Worm (Caenorhabditis elegans) whole organism, L2 larva: ENCODE results near the gene egl-1.
A peak's percentile ranks its signal among the peaks of the same experiment; 100 is the strongest.

ENCODE experiments used
- C34F6.9 ChIP-seq: fragments of 150-350 bp; optimal IDR thresholded peaks from 2 replicates; lab custom pipeline; 2014; ENCODE audit warnings: missing biosample characterization, missing genetic modification characterization
- F13H6.1 ChIP-seq: sonication (generic microtip); optimal IDR thresholded peaks from 2 replicates; lab custom pipeline; 2016; ENCODE audit warnings: missing genetic modification characterization, missing compliant biosample characterization
- ZK546.5 ChIP-seq: sonication (generic microtip); optimal IDR thresholded peaks from 2 replicates; lab custom pipeline; 2017; ENCODE audit warnings: missing biosample characterization, missing genetic modification characterization
- ama-1 ChIP-seq: fragments of 150-350 bp; optimal IDR thresholded peaks from 2 replicates; lab custom pipeline; 2018; ENCODE audit warnings: inconsistent platforms
- blmp-1 ChIP-seq: sonication (generic microtip); optimal IDR thresholded peaks from 2 replicates; lab custom pipeline; 2017; ENCODE audit warnings: missing genetic modification characterization, mild to moderate bottlenecking, missing compliant biosample characterization, antibody characterized with exemption, moderate library complexity; ENCODE audit not compliant: insufficient read depth
- ceh-16 ChIP-seq: fragments of 150-350 bp; optimal IDR thresholded peaks from 2 replicates; lab custom pipeline; 2014; ENCODE audit warnings: missing biosample characterization, missing genetic modification characterization
- crh-2 ChIP-seq: sonication (generic microtip); optimal IDR thresholded peaks from 2 replicates; lab custom pipeline; 2017; ENCODE audit warnings: missing biosample characterization, missing genetic modification characterization
- egl-27 ChIP-seq: sonication (generic microtip); optimal IDR thresholded peaks from 3 replicates; lab custom pipeline; 2017; ENCODE audit warnings: missing biosample characterization, missing genetic modification reagents, missing genetic modification characterization
- elt-3 ChIP-seq: sonication (generic microtip); optimal IDR thresholded peaks from 2 replicates; lab custom pipeline; 2017; ENCODE audit warnings: missing biosample characterization, missing genetic modification characterization
- fos-1 ChIP-seq: fragments of 150-350 bp; optimal IDR thresholded peaks from 2 replicates; lab custom pipeline; 2014; ENCODE audit warnings: missing biosample characterization, missing genetic modification characterization
- gmeb-1 ChIP-seq: fragments of 150-350 bp; optimal IDR thresholded peaks from 2 replicates; lab custom pipeline; 2014; ENCODE audit warnings: missing biosample characterization, missing genetic modification characterization
- lin-13 ChIP-seq: fragments of 150-350 bp; optimal IDR thresholded peaks from 2 replicates; lab custom pipeline; 2014; ENCODE audit warnings: missing biosample characterization, missing genetic modification reagents, missing genetic modification characterization
- lin-39 ChIP-seq: fragments of 150-350 bp; optimal IDR thresholded peaks from 2 replicates; lab custom pipeline; 2014; ENCODE audit warnings: missing biosample characterization, missing genetic modification reagents, missing genetic modification characterization
- lsy-2 ChIP-seq, 2 experiments: fragments of 150-350 bp in 1 of 2; sonication (generic microtip) in 1 of 2; optimal IDR thresholded peaks; 2 replicates each; lab custom pipeline; 2014 to 2017; ENCODE audit warnings: missing biosample characterization in 2 of 2, missing genetic modification characterization in 2 of 2
- mbf-1 ChIP-seq: sonication (generic microtip); optimal IDR thresholded peaks from 2 replicates; lab custom pipeline; 2017; ENCODE audit warnings: missing biosample characterization, missing genetic modification characterization
- mdl-1 ChIP-seq, 2 experiments: fragments of 150-350 bp in 1 of 2; sonication (generic microtip) in 1 of 2; optimal IDR thresholded peaks; 2 replicates each; lab custom pipeline; 2017; ENCODE audit warnings: missing biosample characterization in 2 of 2, missing genetic modification characterization in 2 of 2
- nhr-10 ChIP-seq: sonication (generic microtip); optimal IDR thresholded peaks from 2 replicates; lab custom pipeline; 2017; ENCODE audit warnings: missing biosample characterization, missing genetic modification characterization
- nhr-11 ChIP-seq: fragments of 150-350 bp; optimal IDR thresholded peaks from 2 replicates; lab custom pipeline; 2014; ENCODE audit warnings: missing biosample characterization, missing genetic modification characterization
- nhr-12 ChIP-seq: fragments of 150-350 bp; optimal IDR thresholded peaks from 2 replicates; lab custom pipeline; 2014; ENCODE audit warnings: missing biosample characterization, missing genetic modification characterization
- nhr-129 ChIP-seq: fragments of 150-350 bp; optimal IDR thresholded peaks from 2 replicates; lab custom pipeline; 2014; ENCODE audit warnings: missing biosample characterization, missing genetic modification characterization
- nhr-21 ChIP-seq: fragments of 150-350 bp; optimal IDR thresholded peaks from 2 replicates; lab custom pipeline; 2014; ENCODE audit warnings: missing biosample characterization, missing genetic modification characterization
- nhr-23 ChIP-seq: fragments of 150-350 bp; optimal IDR thresholded peaks from 2 replicates; lab custom pipeline; 2014; ENCODE audit warnings: missing biosample characterization, missing genetic modification reagents, missing genetic modification characterization
- nhr-25 ChIP-seq: fragments of 150-350 bp; sonication (generic microtip); optimal IDR thresholded peaks from 3 replicates; lab custom pipeline; 2014; ENCODE audit warnings: missing biosample characterization, missing genetic modification characterization
- nhr-6 ChIP-seq: fragments of 150-350 bp; optimal IDR thresholded peaks from 2 replicates; lab custom pipeline; 2014; ENCODE audit warnings: missing biosample characterization, missing genetic modification characterization
- nhr-77 ChIP-seq: fragments of 150-350 bp; optimal IDR thresholded peaks from 2 replicates; lab custom pipeline; 2014; ENCODE audit warnings: missing biosample characterization, missing genetic modification characterization
- peb-1 ChIP-seq: fragments of 150-350 bp; optimal IDR thresholded peaks from 2 replicates; lab custom pipeline; 2014; ENCODE audit warnings: missing biosample characterization, missing genetic modification characterization
- sem-4 ChIP-seq: fragments of 150-350 bp; optimal IDR thresholded peaks from 2 replicates; lab custom pipeline; 2014; ENCODE audit warnings: missing biosample characterization, missing genetic modification reagents, missing genetic modification characterization
- skn-1 ChIP-seq: sonication (generic microtip); optimal IDR thresholded peaks from 2 replicates; lab custom pipeline; 2017; ENCODE audit warnings: missing biosample characterization, missing genetic modification characterization
- sma-3 ChIP-seq: sonication (generic microtip); optimal IDR thresholded peaks from 2 replicates; lab custom pipeline; 2016; ENCODE audit warnings: missing genetic modification reagents, missing genetic modification characterization, missing compliant biosample characterization
- sma-9 ChIP-seq, 2 experiments: fragments of 150-350 bp in 1 of 2; sonication (generic microtip) in 1 of 2; optimal IDR thresholded peaks; 2 replicates each; lab custom pipeline; 2014 to 2016; ENCODE audit warnings: missing genetic modification characterization in 2 of 2, mild to moderate bottlenecking in 1 of 2, missing biosample characterization in 1 of 2, missing compliant biosample characterization in 1 of 2, missing genetic modification reagents in 1 of 2, moderate library complexity in 1 of 2
- snpc-4 ChIP-seq: fragments of 150-350 bp; optimal IDR thresholded peaks from 2 replicates; lab custom pipeline; 2014; ENCODE audit warnings: missing biosample characterization, missing genetic modification characterization
- unc-39 ChIP-seq: fragments of 150-350 bp; optimal IDR thresholded peaks from 2 replicates; lab custom pipeline; 2014; ENCODE audit warnings: missing biosample characterization, missing genetic modification characterization
- unc-55 ChIP-seq: fragments of 150-350 bp; sonication (generic microtip); optimal IDR thresholded peaks from 3 replicates; lab custom pipeline; 2014; ENCODE audit warnings: missing biosample characterization, missing genetic modification reagents, missing genetic modification characterization
- unc-62 ChIP-seq: fragments of 150-350 bp; optimal IDR thresholded peaks from 2 replicates; lab custom pipeline; 2014; ENCODE audit warnings: missing biosample characterization, missing genetic modification reagents, missing genetic modification characterization
- zag-1 ChIP-seq: fragments of 150-350 bp; optimal IDR thresholded peaks from 2 replicates; lab custom pipeline; 2014; ENCODE audit warnings: missing biosample characterization, missing genetic modification characterization
- ztf-11 ChIP-seq: sonication (generic microtip); optimal IDR thresholded peaks from 2 replicates; lab custom pipeline; 2017; ENCODE audit warnings: missing biosample characterization, missing genetic modification characterization

Gene egl-1

DNA sequence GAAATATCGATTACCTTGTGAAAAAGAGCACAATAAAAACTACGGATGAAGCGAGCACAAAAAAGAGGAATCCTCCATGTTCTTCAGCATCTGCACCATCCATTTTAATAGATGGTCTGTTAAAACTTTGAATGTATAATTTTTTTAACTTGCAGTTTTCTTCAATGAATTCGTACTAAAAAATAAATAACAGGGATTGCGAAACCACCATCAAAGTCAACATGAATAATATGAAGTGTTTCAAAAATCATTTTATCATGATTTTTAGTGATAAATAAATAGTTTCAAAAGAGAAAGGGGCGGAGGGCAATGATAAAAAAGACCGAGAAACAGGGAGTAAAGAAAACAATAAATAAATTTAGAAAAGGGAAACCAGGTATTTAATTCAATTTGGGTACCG, 10.8 kb downstream of the egl-1 start, which contains the start of gene dhs-22:
dhs-22 (minus strand) TSS at position 116 of the 400 bp plus-strand sequence.
- no peak for TF ChIP-seq unc-62 (GFP tag; lab: Kevin White, UChicago)
- no peak for TF ChIP-seq nhr-77 (tag; lab: Kevin White, UChicago)
- TF ChIP-seq mdl-1 (tag; optimal IDR thresholded peaks at IDR 0.05; lab: Kevin White, UChicago): no peak
- no peak for TF ChIP-seq mbf-1
- TF ChIP-seq blmp-1 (tag; lab: Kevin White, UChicago): no peak
- no peak for TF ChIP-seq ztf-11

DNA sequence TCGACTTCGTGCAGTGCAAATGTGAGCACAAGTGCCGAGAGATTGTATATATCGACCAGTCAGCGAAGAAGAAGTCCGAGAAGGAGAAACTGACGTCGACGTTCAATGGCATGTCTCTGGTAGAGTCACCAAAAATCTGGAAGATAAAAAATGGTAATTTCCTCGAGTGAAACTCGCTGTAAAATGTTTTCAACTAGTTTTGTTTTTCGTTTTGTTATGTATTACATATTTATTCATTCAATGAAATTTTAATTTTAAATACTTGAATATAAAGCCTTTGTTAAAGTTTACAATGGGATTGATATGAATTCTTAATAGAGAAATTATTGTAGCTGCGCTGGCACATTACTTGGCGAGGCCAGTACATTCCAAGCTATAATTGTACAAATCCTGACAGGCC, 12.3 kb downstream of the egl-1 start:
- TF ChIP-seq blmp-1 (tag; lab: Kevin White, UChicago) (no peak), lin-13 (GFP tag; lab: Kevin White, UChicago) (no peak), nhr-6 (no peak), ceh-16 (no peak), ZK546.5 (no peak), nhr-23 (tag; lab: Kevin White, UChicago) (no peak), nhr-21 (tag; lab: Kevin White, UChicago) (no peak), nhr-10 (tag; lab: Kevin White, UChicago) (no peak), elt-3 (no peak), sma-3 (GFP tag; lab: Kevin White, UChicago) (no peak), egl-27 (no peak), nhr-77 (tag; lab: Kevin White, UChicago) (no peak), nhr-11 (tag; lab: Kevin White, UChicago) (no peak), unc-39 (tag; lab: Kevin White, UChicago) (no peak), F13H6.1 (no peak), fos-1 (tag; lab: Kevin White, UChicago) (no peak), zag-1 (tag; lab: Kevin White, UChicago) (no peak)
- TF ChIP-seq, all 48 proteins: peak for 0

DNA sequence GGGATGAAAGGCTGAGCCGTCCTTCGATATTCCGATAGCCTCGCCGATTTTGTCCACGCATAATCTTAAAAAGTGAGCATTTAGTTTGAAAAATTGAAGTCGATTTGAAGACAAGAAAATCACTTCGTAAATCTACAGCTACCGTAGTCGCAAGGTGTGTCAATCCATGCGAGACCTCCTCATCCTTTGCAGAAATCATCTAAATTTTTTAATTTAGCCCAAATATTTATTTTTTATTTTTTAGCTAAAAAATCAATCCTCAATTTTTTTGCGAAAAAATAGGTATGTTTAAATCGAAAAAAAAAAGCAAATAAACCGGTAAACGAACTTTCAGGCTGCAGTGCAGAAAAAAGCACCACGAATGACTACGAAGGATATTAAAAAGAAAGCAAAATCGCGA, 14.4 kb downstream of the egl-1 start, which contains the start of the genes nxf-2 and set-31:
nxf-2 (minus strand) TSS at position 101 of the 400 bp plus-strand sequence.
set-31 (plus strand) TSS at position 169 of the 400 bp plus-strand sequence.
- TF ChIP-seq lsy-2 (tag; optimal IDR thresholded peaks at IDR 0.05; lab: Kevin White, UChicago) (peak in 1 of 2 experiments; percentile 41), lin-39 (tag; lab: Kevin White, UChicago) (no peak), crh-2 (tag; lab: Kevin White, UChicago) (no peak), skn-1 (tag; lab: Kevin White, UChicago) (no peak), elt-3 (no peak), nhr-6 (no peak), peb-1 (tag; lab: Kevin White, UChicago) (no peak)

DNA sequence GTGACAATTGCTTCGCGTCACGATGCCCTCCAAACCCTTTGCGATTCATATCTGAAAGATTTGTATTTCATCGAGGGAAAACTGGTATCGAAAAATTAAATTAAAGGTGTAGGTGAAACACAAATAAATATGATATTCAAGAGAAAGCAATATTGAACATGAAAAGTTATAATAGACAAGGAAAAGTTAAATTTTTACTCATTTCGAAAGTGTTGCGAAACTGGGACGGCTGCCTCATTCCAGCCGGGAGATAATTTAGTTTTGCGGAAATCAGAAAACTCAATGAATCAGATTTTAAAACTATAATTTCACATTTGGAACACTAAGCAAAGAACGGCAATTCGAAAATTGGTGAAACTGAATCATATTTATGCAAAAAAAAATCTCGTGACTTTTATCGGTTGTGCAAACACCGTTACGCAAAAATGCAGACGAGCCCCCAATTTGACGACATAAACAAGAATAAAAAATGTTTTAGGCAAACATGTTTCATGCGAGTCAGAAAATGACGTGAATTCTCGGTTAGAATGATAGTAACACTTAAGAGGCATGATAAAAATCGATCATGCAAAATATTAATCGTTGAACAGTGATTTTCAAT, 17.1 kb downstream of the egl-1 start, which contains the start of the genes nxf-1 and C15H11.11:
nxf-1 (minus strand) TSS at position 51 of the 601 bp plus-strand sequence.
C15H11.11 (plus strand) TSS at position 536 of the 601 bp plus-strand sequence.
- TF ChIP-seq unc-55 (peak; percentile 70), nhr-21 (tag; lab: Kevin White, UChicago) (peak; percentile 36), ZK546.5 (no peak), nhr-25 (tag; lab: Kevin White, UChicago) (peak; percentile 56), C34F6.9 (tag; lab: Kevin White, UChicago) (peak; percentile 84), nhr-12 (tag; lab: Kevin White, UChicago) (no peak), lin-39 (tag; lab: Kevin White, UChicago) (no peak), crh-2 (tag; lab: Kevin White, UChicago) (peak; percentile 83), mbf-1 (no peak), F13H6.1 (peak; percentile 60), ceh-16 (no peak), snpc-4 (tag; lab: Kevin White, UChicago) (peak; percentile 19), ama-1 (lab: Kevin White, UChicago) (peak; percentile 70), nhr-129 (peak; percentile 61), lin-13 (GFP tag; lab: Kevin White, UChicago) (peak; percentile 47), fos-1 (tag; lab: Kevin White, UChicago) (peak; percentile 90), sma-3 (GFP tag; lab: Kevin White, UChicago) (peak; percentile 73), sma-9 (GFP tag; optimal IDR thresholded peaks at IDR 0.05; lab: Kevin White, UChicago) (peak; percentile 71), sma-9 (tag; optimal IDR thresholded peaks at IDR 0.05; lab: Kevin White, UChicago) (no peak), mdl-1 (tag; optimal IDR thresholded peaks at IDR 0.05; lab: Kevin White, UChicago) (peak in 1 of 2 experiments; percentile 43), lsy-2 (tag; optimal IDR thresholded peaks at IDR 0.05; lab: Kevin White, UChicago) (peak; percentile 71 to 88), sem-4 (tag; lab: Kevin White, UChicago) (peak; percentile 30), elt-3 (no peak), gmeb-1 (tag; lab: Kevin White, UChicago) (peak; percentile 81)
